Fruit fly (Drosophila melanogaster) whole organism, embryonic: ENCODE measurements around the gene sunz.

Experiments
- Aef1 ChIP-seq: fragments of 200-800 bp; sonication (Bioruptor generic); IDR thresholded peaks from 3 replicates; pipeline ENCODE4 v1.3.6; 2022; ENCODE audit warnings: missing biosample characterization, missing genetic modification characterization
- Asciz ChIP-seq: fragments of 200-800 bp; sonication (Bioruptor generic); optimal IDR thresholded peaks from 2 replicates; lab custom pipeline; 2017; ENCODE audit warnings: missing biosample characterization, mild to moderate bottlenecking, missing genetic modification characterization, missing genetic modification reagents
- CG1603 ChIP-seq: fragments of 200-800 bp; sonication (Bioruptor generic); optimal IDR thresholded peaks from 2 replicates; lab custom pipeline; 2019; ENCODE audit warnings: missing biosample characterization, mild to moderate bottlenecking, missing genetic modification characterization, moderate library complexity
- CG17829 ChIP-seq: fragments of 200-800 bp; optimal IDR thresholded peaks from 2 replicates; lab custom pipeline; 2019; ENCODE audit warnings: missing biosample characterization, mild to moderate bottlenecking, missing genetic modification characterization, moderate library complexity
- CG1792 ChIP-seq: fragments of 200-800 bp; sonication (Bioruptor generic); optimal IDR thresholded peaks from 2 replicates; lab custom pipeline; 2016; ENCODE audit warnings: missing biosample characterization, missing genetic modification characterization
- CG2116 ChIP-seq: fragments of 200-800 bp; sonication (Bioruptor generic); optimal IDR thresholded peaks from 3 replicates; lab custom pipeline; 2018; ENCODE audit warnings: missing biosample characterization, mild to moderate bottlenecking, missing genetic modification characterization
- CG7357 ChIP-seq: fragments of 200-800 bp; sonication (Bioruptor generic); IDR thresholded peaks from 3 replicates; pipeline ENCODE4 v1.3.6; 2022; ENCODE audit warnings: missing biosample characterization, missing genetic modification characterization
- CG8924 ChIP-seq: fragments of 200-800 bp; optimal IDR thresholded peaks from 3 replicates; lab custom pipeline; 2019; ENCODE audit warnings: missing biosample characterization, mild to moderate bottlenecking, missing genetic modification characterization, moderate library complexity
- CG9797 ChIP-seq: fragments of 200-800 bp; sonication (Bioruptor generic); optimal IDR thresholded peaks from 3 replicates; lab custom pipeline; 2018; ENCODE audit warnings: missing biosample characterization, mild to moderate bottlenecking, missing genetic modification characterization
- Mes4 ChIP-seq: fragments of 200-800 bp; sonication (Bioruptor generic); optimal IDR thresholded peaks from 2 replicates; lab custom pipeline; 2016; ENCODE audit warnings: missing biosample characterization, missing genetic modification characterization
- emc ChIP-seq: fragments of 200-800 bp; sonication (Bioruptor generic); optimal IDR thresholded peaks from 2 replicates; lab custom pipeline; 2016; ENCODE audit warnings: missing biosample characterization, missing genetic modification characterization
- pita ChIP-seq: fragments of 200-800 bp; sonication (Bioruptor generic); optimal IDR thresholded peaks from 2 replicates; lab custom pipeline; 2017; ENCODE audit warnings: missing biosample characterization, mild to moderate bottlenecking, missing genetic modification characterization
- so ChIP-seq: fragments of 200-800 bp; sonication (Bioruptor generic); IDR thresholded peaks from 3 replicates; pipeline ENCODE4 v1.3.6; 2022; ENCODE audit warnings: missing biosample characterization, missing genetic modification characterization

dm6 chr3R:6665117-6665654 lies 35.2 kb downstream of the sunz start:
- TF ChIP-seq CG7357 (GFP tag; lab: Robert Waterston, UW) (no peak), CG1603 (tag; lab: Kevin White, UChicago) (peak; percentile 67), CG17829 (tag; lab: Kevin White, UChicago) (no peak), so (no peak), Aef1 (GFP tag; lab: Robert Waterston, UW) (no peak), CG1792 (GFP tag; lab: Kevin White, UChicago) (no peak), Mes4 (GFP tag; lab: Kevin White, UChicago) (no peak), CG2116 (GFP tag; lab: Kevin White, UChicago) (no peak), emc (GFP tag; lab: Kevin White, UChicago) (no peak), CG9797 (no peak), pita (GFP tag; lab: Kevin White, UChicago) (no peak), Asciz (GFP tag; lab: Kevin White, UChicago) (peak; percentile 22), CG8924 (tag; lab: Kevin White, UChicago) (no peak)
